Worm (Caenorhabditis elegans) whole organism, midembryonic: ENCODE results near the gene unc-103.

ENCODE experiments used
- T22C8.4 ChIP-seq: fragments of 200-800 bp; sonication (Bioruptor generic); IDR thresholded peaks from 2 replicates; pipeline ENCODE4 v1.3.6; 2022; ENCODE audit warnings: missing genetic modification characterization, missing compliant biosample characterization
- cog-1 ChIP-seq: sonication (generic microtip); optimal IDR thresholded peaks from 2 replicates; lab custom pipeline; 2016; ENCODE audit warnings: missing genetic modification characterization, missing compliant biosample characterization
- flt-1 ChIP-seq: fragments of 200-800 bp; sonication (Bioruptor generic); IDR thresholded peaks from 2 replicates; pipeline ENCODE4 v1.3.6; 2022; ENCODE audit warnings: missing genetic modification characterization, missing compliant biosample characterization
- klf-2 ChIP-seq: fragments of 200-800 bp; sonication (Bioruptor generic); conservative IDR thresholded peaks from 2 replicates; pipeline ENCODE4 v1.3.6; 2022; ENCODE audit warnings: missing genetic modification reagents, missing genetic modification characterization, missing compliant biosample characterization
- med-1 ChIP-seq: sonication (generic microtip); optimal IDR thresholded peaks from 2 replicates; lab custom pipeline; 2017; ENCODE audit warnings: missing genetic modification characterization, mild to moderate bottlenecking, missing compliant biosample characterization, antibody characterized with exemption, missing genetic modification reagents; ENCODE audit not compliant: insufficient read depth
- tab-1 ChIP-seq: fragments of 200-800 bp; sonication (Bioruptor generic); IDR thresholded peaks from 2 replicates; pipeline ENCODE4 v1.3.6; 2022; ENCODE audit warnings: missing genetic modification characterization, missing compliant biosample characterization
- ztf-23 ChIP-seq: fragments of 200-800 bp; sonication (Bioruptor generic); IDR thresholded peaks from 2 replicates; pipeline ENCODE4 v1.3.6; 2022; ENCODE audit warnings: missing genetic modification reagents, missing genetic modification characterization, missing compliant biosample characterization

ce11 chrIII:4137180-4137579, 22.0 kb downstream of the unc-103 start:
- no peak for TF ChIP-seq tab-1 (GFP tag; lab: Robert Waterston, UW)
- no peak for TF ChIP-seq med-1
- TF ChIP-seq cog-1 (tag; lab: Kevin White, UChicago): no peak
- no peak for TF ChIP-seq klf-2 (GFP tag; lab: Robert Waterston, UW)
- TF ChIP-seq T22C8.4 (GFP tag; lab: Robert Waterston, UW): no peak
- no peak for TF ChIP-seq flt-1
- no peak for TF ChIP-seq ztf-23
